Worm (Caenorhabditis elegans) whole organism, late embryonic: ENCODE measurements around the gene ugt-21.

Source experiments
- nhr-11 ChIP-seq: fragments of 150-350 bp; optimal IDR thresholded peaks from 2 replicates; lab custom pipeline; 2014; ENCODE audit warnings: missing biosample characterization, missing genetic modification characterization
- nhr-232 ChIP-seq: sonication (generic microtip); optimal IDR thresholded peaks from 2 replicates; lab custom pipeline; 2016; ENCODE audit warnings: missing genetic modification characterization, missing compliant biosample characterization

- TF ChIP-seq nhr-232 (no peak), nhr-11 (no peak)
These were observed 9.8 kb upstream of the ugt-21 start, which contains the start of gene sru-6 for ce11 chrIV:9490320-9490719.
